Worm (Caenorhabditis elegans) whole organism, late embryonic: ENCODE measurements around the gene T01B4.3.

Source experiments
- C38D4.7 ChIP-seq: fragments of 200-800 bp; sonication (Bioruptor generic); optimal IDR thresholded peaks from 2 replicates; lab custom pipeline; 2018; ENCODE audit warnings: mild to moderate bottlenecking, missing genetic modification characterization, moderate library complexity, missing compliant biosample characterization
- F13H6.1 ChIP-seq: sonication (generic microtip); optimal IDR thresholded peaks from 2 replicates; lab custom pipeline; 2016; ENCODE audit warnings: missing genetic modification characterization, missing compliant biosample characterization
- K02D7.2 ChIP-seq: sonication (generic microtip); optimal IDR thresholded peaks from 2 replicates; lab custom pipeline; 2017; ENCODE audit warnings: mild to moderate bottlenecking, missing genetic modification characterization, missing compliant biosample characterization
- T23F11.4 ChIP-seq: fragments of 200-800 bp; sonication (Bioruptor generic); optimal IDR thresholded peaks from 2 replicates; lab custom pipeline; 2018; ENCODE audit warnings: mild to moderate bottlenecking, missing genetic modification characterization, missing compliant biosample characterization
- Y22D7AL.16 ChIP-seq: sonication (generic microtip); optimal IDR thresholded peaks from 2 replicates; lab custom pipeline; 2016; ENCODE audit warnings: missing genetic modification characterization, missing compliant biosample characterization
- ahr-1 ChIP-seq: sonication (generic microtip); optimal IDR thresholded peaks from 2 replicates; lab custom pipeline; 2016; ENCODE audit warnings: missing genetic modification characterization, missing compliant biosample characterization
- ama-1 ChIP-seq: fragments of 150-350 bp; optimal IDR thresholded peaks from 2 replicates; lab custom pipeline; 2014
- ceh-14 ChIP-seq: sonication (generic microtip); optimal IDR thresholded peaks from 2 replicates; lab custom pipeline; 2016; ENCODE audit warnings: missing genotype, missing genetic modification characterization, missing compliant biosample characterization
- ceh-18 ChIP-seq: sonication (generic microtip); optimal IDR thresholded peaks from 2 replicates; lab custom pipeline; 2016; ENCODE audit warnings: missing genetic modification characterization, missing compliant biosample characterization
- ceh-22 ChIP-seq: sonication (generic microtip); optimal IDR thresholded peaks from 2 replicates; lab custom pipeline; 2017; ENCODE audit warnings: missing biosample characterization, missing genetic modification characterization
- ceh-24 ChIP-seq: sonication (generic microtip); optimal IDR thresholded peaks from 2 replicates; lab custom pipeline; 2016; ENCODE audit warnings: mild to moderate bottlenecking, missing genetic modification characterization, missing compliant biosample characterization
- ceh-30 ChIP-seq: fragments of 150-350 bp; optimal IDR thresholded peaks from 2 replicates; lab custom pipeline; 2014; ENCODE audit warnings: missing biosample characterization, missing genetic modification characterization
- ceh-31 ChIP-seq: sonication (generic microtip); optimal IDR thresholded peaks from 2 replicates; lab custom pipeline; 2016; ENCODE audit warnings: missing genetic modification characterization, missing compliant biosample characterization
- ceh-34 ChIP-seq: sonication (generic microtip); optimal IDR thresholded peaks from 2 replicates; lab custom pipeline; 2016; ENCODE audit warnings: mild to moderate bottlenecking, missing genetic modification characterization, missing compliant biosample characterization
- ceh-45 ChIP-seq: fragments of 200-800 bp; sonication (Bioruptor generic); IDR thresholded peaks from 2 replicates; pipeline ENCODE4 v1.3.6; 2022; ENCODE audit warnings: missing genetic modification reagents, missing genetic modification characterization, missing compliant biosample characterization
- ceh-48 ChIP-seq: sonication (generic microtip); optimal IDR thresholded peaks from 2 replicates; lab custom pipeline; 2016; ENCODE audit warnings: missing genetic modification characterization, inconsistent platforms, missing compliant biosample characterization
- ceh-6 ChIP-seq: fragments of 200-800 bp; sonication (Bioruptor generic); optimal IDR thresholded peaks from 2 replicates; lab custom pipeline; 2018; ENCODE audit warnings: mild to moderate bottlenecking, missing genetic modification characterization, missing compliant biosample characterization
- ceh-9 ChIP-seq: sonication (generic microtip); optimal IDR thresholded peaks from 2 replicates; lab custom pipeline; 2016; ENCODE audit warnings: mild to moderate bottlenecking, missing genetic modification characterization, inconsistent platforms, missing compliant biosample characterization
- ets-4 ChIP-seq: sonication (generic microtip); optimal IDR thresholded peaks from 2 replicates; lab custom pipeline; 2016; ENCODE audit warnings: missing genetic modification characterization, missing compliant biosample characterization
- eyg-1 ChIP-seq: sonication (generic microtip); optimal IDR thresholded peaks from 2 replicates; lab custom pipeline; 2016; ENCODE audit warnings: missing genotype, missing genetic modification characterization, missing compliant biosample characterization
- hlh-15 ChIP-seq: sonication (generic microtip); optimal IDR thresholded peaks from 2 replicates; lab custom pipeline; 2016; ENCODE audit warnings: missing genetic modification characterization, missing compliant biosample characterization
- hlh-30 ChIP-seq: sonication (generic microtip); optimal IDR thresholded peaks from 2 replicates; lab custom pipeline; 2017; ENCODE audit warnings: antibody characterized with exemption, missing genetic modification characterization, missing compliant biosample characterization; ENCODE audit not compliant: insufficient read depth
- hlh-8 ChIP-seq: sonication (generic microtip); optimal IDR thresholded peaks from 2 replicates; lab custom pipeline; 2016; ENCODE audit warnings: missing genotype, missing genetic modification characterization, missing compliant biosample characterization
- lin-11 ChIP-seq: fragments of 200-800 bp; sonication (Bioruptor generic); optimal IDR thresholded peaks from 2 replicates; lab custom pipeline; 2018; ENCODE audit warnings: mild to moderate bottlenecking, missing genetic modification characterization, missing compliant biosample characterization
- nfya-1 ChIP-seq: sonication (generic microtip); optimal IDR thresholded peaks from 2 replicates; lab custom pipeline; 2017; ENCODE audit warnings: missing genetic modification characterization, mild to moderate bottlenecking, missing compliant biosample characterization, antibody characterized with exemption, moderate library complexity
- nhr-11 ChIP-seq: fragments of 150-350 bp; optimal IDR thresholded peaks from 2 replicates; lab custom pipeline; 2014; ENCODE audit warnings: missing biosample characterization, missing genetic modification characterization
- nhr-232 ChIP-seq: sonication (generic microtip); optimal IDR thresholded peaks from 2 replicates; lab custom pipeline; 2016; ENCODE audit warnings: missing genetic modification characterization, missing compliant biosample characterization
- odd-2 ChIP-seq: sonication (generic microtip); optimal IDR thresholded peaks from 2 replicates; lab custom pipeline; 2017; ENCODE audit warnings: antibody characterized with exemption, mild to moderate bottlenecking, missing genetic modification characterization, missing compliant biosample characterization
- pax-1 ChIP-seq: fragments of 150-350 bp; optimal IDR thresholded peaks from 2 replicates; lab custom pipeline; 2014; ENCODE audit warnings: missing biosample characterization, missing genetic modification characterization
- pros-1 ChIP-seq: fragments of 150-350 bp; optimal IDR thresholded peaks from 2 replicates; lab custom pipeline; 2014; ENCODE audit warnings: missing biosample characterization, missing genetic modification reagents, missing genetic modification characterization
- sdc-2 ChIP-seq: sonication (generic microtip); optimal IDR thresholded peaks from 2 replicates; lab custom pipeline; 2016; ENCODE audit warnings: missing genotype, missing genetic modification characterization, missing compliant biosample characterization
- tbx-2 ChIP-seq: sonication (generic microtip); optimal IDR thresholded peaks from 2 replicates; lab custom pipeline; 2016; ENCODE audit warnings: missing genetic modification characterization, missing compliant biosample characterization
- unc-3 ChIP-seq, 2 experiments: fragments of 200-800 bp in 1 of 2; sonication (Bioruptor generic) in 1 of 2; sonication (generic microtip) in 1 of 2; conservative IDR thresholded peaks in 1 of 2; optimal IDR thresholded peaks in 1 of 2; 2 replicates each; pipeline versions ENCODE4 v1.3.6 to Lab custom; 2016 to 2022; ENCODE audit warnings: missing compliant biosample characterization in 2 of 2, missing genetic modification characterization in 2 of 2, missing genetic modification reagents in 1 of 2
- unc-42 ChIP-seq: sonication (generic microtip); optimal IDR thresholded peaks from 2 replicates; lab custom pipeline; 2016; ENCODE audit warnings: missing genotype, missing genetic modification characterization, missing compliant biosample characterization
- unc-55 ChIP-seq: sonication (generic microtip); optimal IDR thresholded peaks from 2 replicates; lab custom pipeline; 2017; ENCODE audit warnings: missing biosample characterization, missing genetic modification reagents, missing genetic modification characterization
- unc-86 ChIP-seq: sonication (generic microtip); optimal IDR thresholded peaks from 2 replicates; lab custom pipeline; 2016; ENCODE audit warnings: missing genetic modification characterization, missing compliant biosample characterization
- zip-5 ChIP-seq: sonication (generic microtip); optimal IDR thresholded peaks from 2 replicates; lab custom pipeline; 2016; ENCODE audit warnings: missing genetic modification characterization, missing compliant biosample characterization
- ztf-16 ChIP-seq: sonication (generic microtip); optimal IDR thresholded peaks from 2 replicates; lab custom pipeline; 2017; ENCODE audit warnings: missing genetic modification characterization, missing compliant biosample characterization

T01B4.3 gene

ce11 chrX:16337399-16337798 lies 19.9 kb upstream of the T01B4.3 start:
- TF ChIP-seq nfya-1 (tag; lab: Kevin White, UChicago) = no peak
- TF ChIP-seq hlh-15 (tag; lab: Kevin White, UChicago) = no peak
- no peak for TF ChIP-seq unc-86
- TF ChIP-seq eyg-1 (tag; lab: Kevin White, UChicago) = no peak
- TF ChIP-seq zip-5 (tag; lab: Kevin White, UChicago) = no peak
- TF ChIP-seq ceh-45 (GFP tag; lab: Robert Waterston, UW) = no peak
- TF ChIP-seq ceh-22 (tag; lab: Kevin White, UChicago) = no peak
- no peak for TF ChIP-seq C38D4.7 (GFP tag; lab: Kevin White, UChicago)
- no peak for TF ChIP-seq ceh-6 (GFP tag; lab: Kevin White, UChicago)
- no peak for TF ChIP-seq odd-2 (tag; lab: Kevin White, UChicago)
- no peak for TF ChIP-seq ceh-48
- TF ChIP-seq unc-42 (tag; lab: Kevin White, UChicago) = no peak
- no peak for TF ChIP-seq lin-11
- TF ChIP-seq ztf-16 = no peak

ce11 chrX:16336940-16337339 lies 19.4 kb upstream of the T01B4.3 start:
- TF ChIP-seq ets-4 (no peak), ama-1 (lab: Kevin White, UChicago) (no peak), pax-1 (no peak), ceh-9 (no peak), zip-5 (tag; lab: Kevin White, UChicago) (no peak), nhr-232 (tag; lab: Kevin White, UChicago) (no peak), ceh-14 (tag; lab: Kevin White, UChicago) (no peak), pros-1 (tag; lab: Kevin White, UChicago) (no peak)

ce11 chrX:16335396-16335795 lies 17.9 kb upstream of the T01B4.3 start:
- TF ChIP-seq C38D4.7 (GFP tag; lab: Kevin White, UChicago) (no peak), ceh-24 (no peak), ceh-22 (tag; lab: Kevin White, UChicago) (no peak), nhr-11 (tag; lab: Kevin White, UChicago) (no peak), unc-42 (tag; lab: Kevin White, UChicago) (no peak), tbx-2 (tag; lab: Kevin White, UChicago) (no peak)
- TF ChIP-seq, all 69 proteins: peak for 0

- TF ChIP-seq pros-1 (tag; lab: Kevin White, UChicago) (no peak), tbx-2 (tag; lab: Kevin White, UChicago) (peak; percentile 48), ceh-45 (GFP tag; lab: Robert Waterston, UW) (no peak), K02D7.2 (no peak), ceh-6 (GFP tag; lab: Kevin White, UChicago) (no peak), unc-55 (GFP tag; lab: Kevin White, UChicago) (peak; percentile 59), hlh-8 (peak; percentile 20), ceh-31 (peak; percentile 22), unc-42 (tag; lab: Kevin White, UChicago) (peak; percentile 36), ahr-1 (tag; lab: Kevin White, UChicago) (no peak), F13H6.1 (tag; lab: Kevin White, UChicago) (peak; percentile 21), unc-3 (GFP tag; conservative IDR thresholded peaks at IDR 0.05; lab: Robert Waterston, UW) (no peak), unc-3 (tag; optimal IDR thresholded peaks at IDR 0.05; lab: Kevin White, UChicago) (no peak), sdc-2 (tag; lab: Kevin White, UChicago) (peak; percentile 59), hlh-30 (no peak), ceh-30 (tag; lab: Kevin White, UChicago) (no peak), T23F11.4 (GFP tag; lab: Kevin White, UChicago) (no peak), Y22D7AL.16 (tag; lab: Kevin White, UChicago) (no peak), ets-4 (no peak), ceh-34 (tag; lab: Kevin White, UChicago) (no peak), ceh-18 (peak; percentile 5), nfya-1 (tag; lab: Kevin White, UChicago) (peak; percentile 17)
Measured at ce11 chrX:16331932-16332485, 14.5 kb upstream of the T01B4.3 start, which contains the start of gene taf-3. TSS of gene taf-3 (plus strand) at chrX:16332435.
